Worm (Caenorhabditis elegans): ENCODE measurements around the gene Y38E10A.28.

- TF ChIP-seq nhr-11 (tag; optimal IDR thresholded peaks at IDR 0.05) (no peak), mdl-1 (tag; optimal IDR thresholded peaks at IDR 0.05) (no peak), nhr-76 (tag; optimal IDR thresholded peaks at IDR 0.05) (no peak), daf-12 (tag; optimal IDR thresholded peaks at IDR 0.05) (no peak), snpc-4 (tag; optimal IDR thresholded peaks at IDR 0.05) (no peak), nhr-12 (tag; optimal IDR thresholded peaks at IDR 0.05) (no peak), nhr-237 (tag; optimal IDR thresholded peaks at IDR 0.05) (no peak), unc-62 (GFP tag; optimal IDR thresholded peaks at IDR 0.05) (no peak), ceh-28 (tag; optimal IDR thresholded peaks at IDR 0.05) (no peak), nhr-77 (tag; optimal IDR thresholded peaks at IDR 0.05) (no peak), skn-1 (tag; optimal IDR thresholded peaks at IDR 0.05) (no peak), unc-39 (tag; optimal IDR thresholded peaks at IDR 0.05) (no peak), elt-1 (tag; optimal IDR thresholded peaks at IDR 0.05) (no peak)
Observed at ce11 chrII:12640370-12640769, 10.9 kb downstream of the Y38E10A.28 start, which contains the start of gene nhr-235.

Data from whole organism, L3 larva.